Comparison of ENCODE assay signal across 4 fruit fly cellular contexts in the genomic region with DNA sequence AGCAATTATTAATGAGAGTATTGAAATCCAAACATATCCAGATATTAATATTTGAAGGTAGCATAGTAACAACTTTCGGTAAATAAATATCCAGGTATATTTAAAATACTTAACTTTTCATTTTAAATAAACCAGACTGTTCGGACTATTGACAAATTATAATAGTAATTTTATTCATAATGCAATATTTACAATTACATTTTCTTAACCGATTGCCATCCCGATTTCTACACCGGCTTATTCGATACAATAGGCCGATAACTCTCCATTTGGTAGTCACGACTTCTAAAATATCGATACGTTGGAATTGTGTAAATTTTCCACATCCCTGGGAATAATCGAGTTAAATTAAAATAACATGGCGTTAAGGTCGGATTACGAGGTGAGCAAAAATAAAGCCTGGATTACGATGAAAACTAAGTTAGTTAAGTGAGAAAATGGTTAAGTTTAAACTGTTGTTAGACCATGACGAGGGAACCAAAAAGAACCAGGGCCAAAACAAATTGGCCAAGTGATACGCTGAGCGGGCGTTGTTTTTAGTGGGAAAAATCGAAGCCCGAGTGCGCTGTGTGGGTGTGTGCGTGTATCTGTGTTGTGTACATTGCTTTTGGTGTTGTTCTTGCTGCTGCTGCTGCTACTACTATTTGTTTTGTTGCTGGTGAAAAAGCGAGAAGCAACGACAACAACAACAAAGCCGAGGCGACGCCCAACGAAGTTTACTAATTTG.
TF ChIP-seq lines count a peak whose summit lies in the region.

Gene Atpalpha (plus strand): TSS at position 267 of the 727 bp plus-strand sequence.

- TF ChIP-seq CTCF in whole organism, embryonic (GFP tag; optimal IDR thresholded peaks at IDR 0.05; lab: Kevin White, UChicago) = no peak

TF ChIP-seq in whole organism, adult, 20 proteins besides CTCF, POLR2A, EP300 and RAD21:
- TF ChIP-seq CG7045 (GFP tag; optimal IDR thresholded peaks at IDR 0.05; lab: Kevin White, UChicago) = no peak
- TF ChIP-seq kay (GFP tag; lab: Kevin White, UChicago; ENCODE audit: borderline replicate concordance) = no peak
- TF ChIP-seq toe (GFP tag; optimal IDR thresholded peaks at IDR 0.05; lab: Kevin White, UChicago) = peak; percentile 33
- TF ChIP-seq tj (GFP tag; optimal IDR thresholded peaks at IDR 0.05; lab: Kevin White, UChicago) = peak; percentile 2
- no peak for TF ChIP-seq CG7101 (tag; optimal IDR thresholded peaks at IDR 0.05; lab: Kevin White, UChicago)
- no peak for TF ChIP-seq CG11617 (GFP tag; optimal IDR thresholded peaks at IDR 0.05; lab: Kevin White, UChicago)
- peak; percentile 29 for TF ChIP-seq bab1 (GFP tag; optimal IDR thresholded peaks at IDR 0.05; lab: Kevin White, UChicago)

TF ChIP-seq in whole organism, embryonic, 481 proteins besides CTCF, POLR2A, EP300 and RAD21 (continues in another document):
- TF ChIP-seq Sry-δ (GFP tag; optimal IDR thresholded peaks at IDR 0.05; lab: Kevin White, UChicago) (peak; percentile 85), CG13894 (tag; optimal IDR thresholded peaks at IDR 0.05; lab: Kevin White, UChicago) (no peak), CG2116 (GFP tag; optimal IDR thresholded peaks at IDR 0.05; lab: Kevin White, UChicago) (peak; percentile 89), pros (GFP tag; optimal IDR thresholded peaks at IDR 0.05; lab: Kevin White, UChicago) (no peak), CG14667 (GFP tag; IDR thresholded peaks at IDR 0.05; lab: Robert Waterston, UW) (no peak), Asciz (GFP tag; optimal IDR thresholded peaks at IDR 0.05; lab: Kevin White, UChicago) (peak; percentile 26), HLH54F (GFP tag; optimal IDR thresholded peaks at IDR 0.05; lab: Kevin White, UChicago) (no peak), inv (GFP tag; IDR thresholded peaks at IDR 0.05; lab: Robert Waterston, UW; ENCODE audit: partially characterized antibody) (peak; percentile 87), CG7963 (GFP tag; IDR thresholded peaks at IDR 0.05; lab: Robert Waterston, UW; ENCODE audit: partially characterized antibody) (peak; percentile 97), YL-1 (GFP tag; optimal IDR thresholded peaks at IDR 0.05; lab: Kevin White, UChicago) (peak; percentile 79), Hey (tag; optimal IDR thresholded peaks at IDR 0.05; lab: Kevin White, UChicago) (no peak), CG4424 (GFP tag; optimal IDR thresholded peaks at IDR 0.05; lab: Kevin White, UChicago) (peak; percentile 7), CG18619 (GFP tag; optimal IDR thresholded peaks at IDR 0.05; lab: Kevin White, UChicago) (no peak), CG30020 (tag; optimal IDR thresholded peaks at IDR 0.05; lab: Kevin White, UChicago) (peak; percentile 56), pzg (GFP tag; optimal IDR thresholded peaks at IDR 0.05; lab: Kevin White, UChicago) (peak; percentile 68), CG3995 (GFP tag; optimal IDR thresholded peaks at IDR 0.05; lab: Kevin White, UChicago) (peak; percentile 94), CG11560 (tag; IDR thresholded peaks at IDR 0.05; lab: Robert Waterston, UW) (peak; percentile 99), Mad (GFP tag; optimal IDR thresholded peaks at IDR 0.05; lab: Kevin White, UChicago) (no peak), CG15514 (GFP tag; optimal IDR thresholded peaks at IDR 0.05; lab: Kevin White, UChicago) (peak; percentile 39), tgo (GFP tag; IDR thresholded peaks at IDR 0.05; lab: Robert Waterston, UW) (no peak), ftz-f1 (GFP tag; optimal IDR thresholded peaks at IDR 0.05; lab: Kevin White, UChicago) (peak; percentile 6), psq (GFP tag; optimal IDR thresholded peaks at IDR 0.05; lab: Kevin White, UChicago) (no peak), Scr (GFP tag; IDR thresholded peaks at IDR 0.05; lab: Robert Waterston, UW; ENCODE audit: partially characterized antibody) (peak; percentile 96), CG17568 (GFP tag; optimal IDR thresholded peaks at IDR 0.05; lab: Kevin White, UChicago) (peak; percentile 61), CG17359 (tag; optimal IDR thresholded peaks at IDR 0.05; lab: Kevin White, UChicago) (no peak)

TF ChIP-seq in whole organism, prepupa, 60 proteins besides CTCF, POLR2A, EP300 and RAD21 (continues in another document):
- TF ChIP-seq CG9139 (GFP tag; optimal IDR thresholded peaks at IDR 0.05; lab: Kevin White, UChicago) (no peak), fd59A (GFP tag; optimal IDR thresholded peaks at IDR 0.05; lab: Kevin White, UChicago) (no peak), CG6163 (GFP tag; IDR thresholded peaks at IDR 0.05; lab: Robert Waterston, UW) (no peak), CG15336 (GFP tag; IDR thresholded peaks at IDR 0.05; lab: Robert Waterston, UW) (no peak), Eip93F (GFP tag; optimal IDR thresholded peaks at IDR 0.05; lab: Kevin White, UChicago) (no peak), ss (GFP tag; optimal IDR thresholded peaks at IDR 0.05; lab: Kevin White, UChicago) (peak in 1 of 2 experiments; percentile 21), spab (GFP tag; optimal IDR thresholded peaks at IDR 0.05; lab: Kevin White, UChicago) (no peak), Lpt (GFP tag; optimal IDR thresholded peaks at IDR 0.05; lab: Kevin White, UChicago) (no peak), svp (GFP tag; lab: Kevin White, UChicago) (peak; percentile 85), OdsH (GFP tag; optimal IDR thresholded peaks at IDR 0.05; lab: Kevin White, UChicago) (no peak), Eip75B (GFP tag; optimal IDR thresholded peaks at IDR 0.05; lab: Kevin White, UChicago) (peak; percentile 14), dac (GFP tag; optimal IDR thresholded peaks at IDR 0.05; lab: Kevin White, UChicago) (no peak), CG11902 (GFP tag; optimal IDR thresholded peaks at IDR 0.05; lab: Kevin White, UChicago) (no peak), achi (GFP tag; optimal IDR thresholded peaks at IDR 0.05; lab: Kevin White, UChicago) (no peak), Met (GFP tag; optimal IDR thresholded peaks at IDR 0.05; lab: Kevin White, UChicago) (no peak), acj6 (GFP tag; optimal IDR thresholded peaks at IDR 0.05; lab: Kevin White, UChicago) (no peak), Hr4 (GFP tag; optimal IDR thresholded peaks at IDR 0.05; lab: Kevin White, UChicago) (no peak), CG8119 (GFP tag; IDR thresholded peaks at IDR 0.05; lab: Robert Waterston, UW) (0 out of 3 replicates have a peak, but pooled peaks have one; percentile 20), CG16779 (tag; optimal IDR thresholded peaks at IDR 0.05; lab: Kevin White, UChicago) (no peak), CG1621 (tag; optimal IDR thresholded peaks at IDR 0.05; lab: Kevin White, UChicago) (no peak), CG6808 (GFP tag; optimal IDR thresholded peaks at IDR 0.05; lab: Kevin White, UChicago) (peak; percentile 16), cyc (GFP tag; optimal IDR thresholded peaks at IDR 0.05; lab: Kevin White, UChicago) (no peak), Eip78C (GFP tag; lab: Kevin White, UChicago) (peak; percentile 78), net (GFP tag; optimal IDR thresholded peaks at IDR 0.05; lab: Kevin White, UChicago) (no peak), CG3919 (GFP tag; optimal IDR thresholded peaks at IDR 0.05; lab: Kevin White, UChicago) (no peak), Gug (GFP tag; IDR thresholded peaks at IDR 0.05; lab: Robert Waterston, UW) (no peak), CG8632 (GFP tag; optimal IDR thresholded peaks at IDR 0.05; lab: Kevin White, UChicago) (no peak), vri (GFP tag; optimal IDR thresholded peaks at IDR 0.05; lab: Kevin White, UChicago) (peak; percentile 37)

TF ChIP-seq in whole organism, wandering third instar larva, 38 proteins besides CTCF, POLR2A, EP300 and RAD21:
- TF ChIP-seq Vsx2 (GFP tag; optimal IDR thresholded peaks at IDR 0.05; lab: Kevin White, UChicago; ENCODE audit: partially characterized antibody) (peak; percentile 4), foxo (GFP tag; optimal IDR thresholded peaks at IDR 0.05; lab: Kevin White, UChicago) (no peak), tai (GFP tag; optimal IDR thresholded peaks at IDR 0.05; lab: Kevin White, UChicago) (no peak), Rel (GFP tag; optimal IDR thresholded peaks at IDR 0.05; lab: Kevin White, UChicago) (no peak), Rel (tag; optimal IDR thresholded peaks at IDR 0.05; lab: Kevin White, UChicago) (peak; percentile 2), CrebA (GFP tag; optimal IDR thresholded peaks at IDR 0.05; lab: Kevin White, UChicago; ENCODE audit: borderline replicate concordance) (no peak), Mio (GFP tag; optimal IDR thresholded peaks at IDR 0.05; lab: Kevin White, UChicago) (no peak), GATAd (GFP tag; optimal IDR thresholded peaks at IDR 0.05; lab: Kevin White, UChicago) (no peak), lola (GFP tag; optimal IDR thresholded peaks at IDR 0.05; lab: Kevin White, UChicago) (no peak), HLH106 (tag; optimal IDR thresholded peaks at IDR 0.05; lab: Kevin White, UChicago) (no peak), dsf (GFP tag; optimal IDR thresholded peaks at IDR 0.05; lab: Kevin White, UChicago; ENCODE audit: borderline replicate concordance) (no peak), h (GFP tag; optimal IDR thresholded peaks at IDR 0.05; lab: Kevin White, UChicago) (no peak), Hnf4 (GFP tag; optimal IDR thresholded peaks at IDR 0.05; lab: Kevin White, UChicago) (no peak), psq (GFP tag; optimal IDR thresholded peaks at IDR 0.05; lab: Kevin White, UChicago) (no peak), fru (GFP tag; optimal IDR thresholded peaks at IDR 0.05; lab: Kevin White, UChicago) (no peak), Sp1 (GFP tag; optimal IDR thresholded peaks at IDR 0.05; lab: Kevin White, UChicago) (peak; percentile 15), Jra (GFP tag; optimal IDR thresholded peaks at IDR 0.05; lab: Kevin White, UChicago) (no peak), dmrt93B (GFP tag; optimal IDR thresholded peaks at IDR 0.05; lab: Kevin White, UChicago) (no peak), brk (GFP tag; optimal IDR thresholded peaks at IDR 0.05; lab: Kevin White, UChicago) (peak; percentile 51), sv (GFP tag; optimal IDR thresholded peaks at IDR 0.05; lab: Kevin White, UChicago) (no peak), usp (GFP tag; optimal IDR thresholded peaks at IDR 0.05; lab: Kevin White, UChicago) (no peak), Dif (GFP tag; optimal IDR thresholded peaks at IDR 0.05; lab: Kevin White, UChicago; ENCODE audit: partially characterized antibody) (no peak), OdsH (GFP tag; optimal IDR thresholded peaks at IDR 0.05; lab: Kevin White, UChicago) (no peak), woc (GFP tag; optimal IDR thresholded peaks at IDR 0.05; lab: Kevin White, UChicago) (no peak), dl (GFP tag; optimal IDR thresholded peaks at IDR 0.05; lab: Kevin White, UChicago; ENCODE audit: insufficient read depth in 1 of 2, partially characterized antibody in 2 of 2) (no peak)
